Fruit fly (Drosophila melanogaster): ENCODE results near the gene CG31323.
A peak's percentile ranks its signal among the peaks of the same experiment; 100 is the strongest.

Gene CG31323

DNA sequence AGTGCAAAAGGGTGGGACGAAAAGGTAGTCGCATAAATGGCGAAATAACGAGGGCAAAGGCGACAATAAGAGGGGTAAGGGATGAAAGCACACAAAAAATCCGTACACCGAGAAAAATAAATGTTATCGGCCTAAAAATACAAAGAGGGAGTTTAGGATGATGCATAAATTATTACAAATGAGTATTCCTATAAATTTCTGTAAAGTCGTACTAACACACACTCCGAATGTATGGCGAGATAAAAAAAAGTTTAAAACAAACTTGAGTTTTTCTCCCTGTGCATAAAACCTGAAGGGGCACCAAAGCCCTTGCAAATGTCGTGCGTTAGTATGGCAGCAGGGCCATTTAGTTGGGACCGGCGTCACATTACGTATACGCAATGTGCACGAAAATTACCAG lies 1.4 kb downstream of the CG31323 start (continued):
- TF ChIP-seq TFAM (GFP tag; optimal IDR thresholded peaks at IDR 0.05) (no peak), CG13894 (tag; optimal IDR thresholded peaks at IDR 0.05) (peak; percentile 68), CG9876 (GFP tag; optimal IDR thresholded peaks at IDR 0.05) (peak; percentile 22), Ets97D (GFP tag; optimal IDR thresholded peaks at IDR 0.05) (peak; percentile 17), Xbp1 (GFP tag; optimal IDR thresholded peaks at IDR 0.05) (peak; percentile 20), ERR (GFP tag; optimal IDR thresholded peaks at IDR 0.05) (no peak), CG10267 (tag; optimal IDR thresholded peaks at IDR 0.05) (no peak), bsh (GFP tag; optimal IDR thresholded peaks at IDR 0.05) (no peak), abd-A (tag; optimal IDR thresholded peaks at IDR 0.05) (peak; percentile 80), Mad (GFP tag; optimal IDR thresholded peaks at IDR 0.05) (no peak), nmo (GFP tag; optimal IDR thresholded peaks at IDR 0.05) (no peak), ara (GFP tag; IDR thresholded peaks at IDR 0.05) (0 out of 2 replicates have a peak, but pooled peaks have one; percentile 10), CG6689 (GFP tag; IDR thresholded peaks at IDR 0.05) (peak; percentile 57), PHDP (tag; optimal IDR thresholded peaks at IDR 0.05) (peak; percentile 38), CG43689 (GFP tag; IDR thresholded peaks at IDR 0.05) (peak; percentile 11; the same call in 1 of the 2 replicates), p53 (GFP tag; optimal IDR thresholded peaks at IDR 0.05) (no peak), insv (GFP tag; optimal IDR thresholded peaks at IDR 0.05) (no peak), Sry-δ (GFP tag; optimal IDR thresholded peaks at IDR 0.05) (peak; percentile 17), trem (tag; optimal IDR thresholded peaks at IDR 0.05) (no peak), zfh1 (GFP tag; IDR thresholded peaks at IDR 0.05) (no peak), CG12659 (GFP tag; optimal IDR thresholded peaks at IDR 0.05) (peak; percentile 33), bab2 (GFP tag; optimal IDR thresholded peaks at IDR 0.05) (peak; percentile 51), CoRest (tag; optimal IDR thresholded peaks at IDR 0.05) (no peak), hkb (optimal IDR thresholded peaks at IDR 0.05) (no peak), hkb (GFP tag; IDR thresholded peaks at IDR 0.05) (peak; percentile 84), lmd (GFP tag; IDR thresholded peaks at IDR 0.05) (no peak; the same call in none of the 2 replicates), pzg (GFP tag; optimal IDR thresholded peaks at IDR 0.05) (no peak), CG12155 (GFP tag; optimal IDR thresholded peaks at IDR 0.05) (no peak), CG31441 (GFP tag; IDR thresholded peaks at IDR 0.05) (peak; percentile 63), CG4707 (GFP tag; optimal IDR thresholded peaks at IDR 0.05) (no peak), CG42726 (GFP tag; IDR thresholded peaks at IDR 0.05; ENCODE audit: partially characterized antibody) (no peak), disco-r (GFP tag; optimal IDR thresholded peaks at IDR 0.05) (no peak), Neu2 (GFP tag; optimal IDR thresholded peaks at IDR 0.05; ENCODE audit: borderline replicate concordance) (no peak), Lpt (GFP tag; optimal IDR thresholded peaks at IDR 0.05) (no peak), CG8281 (tag; optimal IDR thresholded peaks at IDR 0.05) (peak; percentile 20), eve (GFP tag; optimal IDR thresholded peaks at IDR 0.05) (peak in 1 of 2 experiments; percentile 38), CG8388 (GFP tag; optimal IDR thresholded peaks at IDR 0.05) (no peak), so (GFP tag; IDR thresholded peaks at IDR 0.05) (no peak), CG15696 (tag; optimal IDR thresholded peaks at IDR 0.05) (no peak), gfzf (GFP tag; optimal IDR thresholded peaks at IDR 0.05) (no peak), CG12391 (tag; optimal IDR thresholded peaks at IDR 0.05) (no peak), Max (GFP tag; optimal IDR thresholded peaks at IDR 0.05) (peak; percentile 21), Ets65A (GFP tag) (peak; percentile 92), croc (GFP tag; conservative IDR thresholded peaks at IDR 0.05) (peak; percentile 27; the same call in 1 of the 3 replicates), Deaf1 (tag; optimal IDR thresholded peaks at IDR 0.05) (peak; percentile 47), Hr3 (GFP tag; optimal IDR thresholded peaks at IDR 0.05) (peak; percentile 8), CG7928 (GFP tag; optimal IDR thresholded peaks at IDR 0.05) (no peak), nerfin-2 (GFP tag; IDR thresholded peaks at IDR 0.05; ENCODE audit: partially characterized antibody) (no peak), CG2199 (GFP tag; IDR thresholded peaks at IDR 0.05) (no peak), vfl (GFP tag; optimal IDR thresholded peaks at IDR 0.05) (no peak), Doc3 (GFP tag; IDR thresholded peaks at IDR 0.05; ENCODE audit: partially characterized antibody) (no peak)
